Fruit fly (Drosophila melanogaster) whole organism, embryonic: ENCODE measurements around the gene Hgsnat.

Experiments
- Atf-2 ChIP-seq: fragments of 200-800 bp; sonication (Bioruptor generic); optimal IDR thresholded peaks from 2 replicates; lab custom pipeline; 2016; ENCODE audit warnings: missing biosample characterization, missing genetic modification characterization
- Atf3 ChIP-seq: fragments of 200-800 bp; sonication (Bioruptor generic); optimal IDR thresholded peaks from 3 replicates; lab custom pipeline; 2016; ENCODE audit warnings: missing biosample characterization, missing genetic modification characterization
- CG10209 ChIP-seq: fragments of 200-800 bp; sonication (Bioruptor generic); optimal IDR thresholded peaks from 3 replicates; lab custom pipeline; 2017; ENCODE audit warnings: missing biosample characterization, mild to moderate bottlenecking, missing genetic modification characterization, missing genetic modification reagents
- CG10321 ChIP-seq: fragments of 200-800 bp; sonication (Bioruptor generic); IDR thresholded peaks from 2 replicates; pipeline ENCODE4 v1.3.6; 2022; ENCODE audit warnings: missing biosample characterization, missing genetic modification characterization
- CG10431 ChIP-seq: fragments of 200-800 bp; sonication (Bioruptor generic); optimal IDR thresholded peaks from 3 replicates; lab custom pipeline; 2018; ENCODE audit warnings: missing biosample characterization, mild to moderate bottlenecking, missing genetic modification characterization
- CG10462 ChIP-seq: fragments of 200-800 bp; sonication (Bioruptor generic); optimal IDR thresholded peaks from 2 replicates; lab custom pipeline; 2016; ENCODE audit warnings: missing biosample characterization, missing genetic modification characterization
- CG12155 ChIP-seq: fragments of 200-800 bp; sonication (Bioruptor generic); optimal IDR thresholded peaks from 3 replicates; lab custom pipeline; 2016; ENCODE audit warnings: missing biosample characterization, missing genetic modification characterization
- CG12659 ChIP-seq: fragments of 200-800 bp; sonication (Bioruptor generic); optimal IDR thresholded peaks from 3 replicates; lab custom pipeline; 2017; ENCODE audit warnings: mild to moderate bottlenecking, missing biosample characterization, missing genetic modification reagents, missing genetic modification characterization
- CG13424 ChIP-seq: fragments of 200-800 bp; sonication (Bioruptor generic); optimal IDR thresholded peaks from 2 replicates; lab custom pipeline; 2019; ENCODE audit warnings: missing biosample characterization, mild to moderate bottlenecking, missing genetic modification characterization, moderate library complexity
- CG15073 ChIP-seq: fragments of 200-800 bp; sonication (Bioruptor generic); optimal IDR thresholded peaks from 2 replicates; lab custom pipeline; 2016; ENCODE audit warnings: missing biosample characterization, missing genetic modification characterization
- CG17385 ChIP-seq: fragments of 200-800 bp; sonication (Bioruptor generic); optimal IDR thresholded peaks from 3 replicates; lab custom pipeline; 2018; ENCODE audit warnings: missing biosample characterization, mild to moderate bottlenecking, missing genetic modification characterization
- CG17912 ChIP-seq: fragments of 200-800 bp; sonication (Bioruptor generic); optimal IDR thresholded peaks from 2 replicates; lab custom pipeline; 2018; ENCODE audit warnings: missing biosample characterization, mild to moderate bottlenecking, missing genetic modification characterization
- CG1832 ChIP-seq: fragments of 200-800 bp; sonication (Bioruptor generic); optimal IDR thresholded peaks from 2 replicates; lab custom pipeline; 2017; ENCODE audit warnings: missing biosample characterization, mild to moderate bottlenecking, missing genetic modification characterization, inconsistent platforms
- CG18619 ChIP-seq: fragments of 200-800 bp; sonication (Bioruptor generic); optimal IDR thresholded peaks from 3 replicates; lab custom pipeline; 2017; ENCODE audit warnings: missing biosample characterization, mild to moderate bottlenecking, missing genetic modification characterization
- CG2120 ChIP-seq: fragments of 200-800 bp; sonication (Bioruptor generic); optimal IDR thresholded peaks from 3 replicates; lab custom pipeline; 2016; ENCODE audit warnings: missing biosample characterization, missing genetic modification characterization
- CG31441 ChIP-seq: fragments of 200-800 bp; sonication (Bioruptor generic); IDR thresholded peaks from 2 replicates; pipeline ENCODE4 v1.3.6; 2022; ENCODE audit warnings: missing biosample characterization, missing genetic modification characterization
- CG32772 ChIP-seq: fragments of 200-800 bp; sonication (Bioruptor generic); IDR thresholded peaks from 2 replicates; pipeline ENCODE4 v1.3.6; 2022; ENCODE audit warnings: missing biosample characterization, missing genetic modification characterization
- CG4328 ChIP-seq: fragments of 200-800 bp; sonication (Bioruptor generic); optimal IDR thresholded peaks from 3 replicates; lab custom pipeline; 2017; ENCODE audit warnings: missing biosample characterization, missing genetic modification reagents, missing genetic modification characterization
- CG4617 ChIP-seq: fragments of 200-800 bp; sonication (Bioruptor generic); optimal IDR thresholded peaks from 3 replicates; lab custom pipeline; 2016; ENCODE audit warnings: missing biosample characterization, missing genetic modification characterization, borderline replicate concordance
- CG4707 ChIP-seq: fragments of 200-800 bp; sonication (Bioruptor generic); optimal IDR thresholded peaks from 2 replicates; lab custom pipeline; 2018; ENCODE audit warnings: missing biosample characterization, mild to moderate bottlenecking, missing genetic modification characterization, moderate library complexity
- CG8478 ChIP-seq: fragments of >200 bp; optimal IDR thresholded peaks from 2 replicates; lab custom pipeline; 2018
- CG8924 ChIP-seq: fragments of 200-800 bp; optimal IDR thresholded peaks from 3 replicates; lab custom pipeline; 2019; ENCODE audit warnings: missing biosample characterization, mild to moderate bottlenecking, missing genetic modification characterization, moderate library complexity
- CG9797 ChIP-seq: fragments of 200-800 bp; sonication (Bioruptor generic); optimal IDR thresholded peaks from 3 replicates; lab custom pipeline; 2018; ENCODE audit warnings: missing biosample characterization, mild to moderate bottlenecking, missing genetic modification characterization
- D ChIP-seq, 2 experiments: fragments of 200-800 bp in 1 of 2; fragments of >200 bp in 1 of 2; sonication (Bioruptor generic) in 1 of 2; optimal IDR thresholded peaks; 2 replicates in 1 of 2; 3 replicates in 1 of 2; lab custom pipeline; 2017; ENCODE audit warnings: mild to moderate bottlenecking in 1 of 2, missing biosample characterization in 1 of 2, missing genetic modification characterization in 1 of 2, missing genetic modification reagents in 1 of 2
- Dad ChIP-seq: fragments of 200-800 bp; sonication (Bioruptor generic); optimal IDR thresholded peaks from 3 replicates; lab custom pipeline; 2016; ENCODE audit warnings: missing biosample characterization, missing genetic modification characterization
- E2f2 ChIP-seq: fragments of 200-800 bp; sonication (Bioruptor generic); IDR thresholded peaks from 2 replicates; pipeline ENCODE4 v1.3.6; 2022; ENCODE audit warnings: missing biosample characterization, missing genetic modification characterization
- HLH3B ChIP-seq: fragments of 200-800 bp; sonication (Bioruptor generic); IDR thresholded peaks from 2 replicates; pipeline ENCODE4 v1.3.6; 2022; ENCODE audit warnings: missing biosample characterization, missing genetic modification characterization
- HmgD ChIP-seq: fragments of 200-800 bp; sonication (Bioruptor generic); optimal IDR thresholded peaks from 3 replicates; lab custom pipeline; 2016; ENCODE audit warnings: missing biosample characterization, missing genetic modification characterization
- Meics ChIP-seq: fragments of 200-800 bp; sonication (Bioruptor generic); optimal IDR thresholded peaks from 2 replicates; lab custom pipeline; 2017; ENCODE audit warnings: missing biosample characterization, mild to moderate bottlenecking, missing genetic modification characterization
- Neu2 ChIP-seq: fragments of 200-800 bp; sonication (Bioruptor generic); optimal IDR thresholded peaks from 3 replicates; lab custom pipeline; 2016; ENCODE audit warnings: missing biosample characterization, missing genetic modification characterization, borderline replicate concordance
- Oli ChIP-seq: fragments of 200-800 bp; sonication (Bioruptor generic); optimal IDR thresholded peaks from 2 replicates; lab custom pipeline; 2018; ENCODE audit warnings: missing biosample characterization, mild to moderate bottlenecking, missing genetic modification characterization, moderate library complexity
- Poxn ChIP-seq: fragments of 200-800 bp; sonication (Bioruptor generic); IDR thresholded peaks from 2 replicates; pipeline ENCODE4 v1.3.6; 2022; ENCODE audit warnings: missing biosample characterization, missing genetic modification characterization
- cad ChIP-seq: fragments of >200 bp; optimal IDR thresholded peaks from 2 replicates; lab custom pipeline; 2017; ENCODE audit warnings: missing biosample characterization, missing genetic modification characterization
- chif ChIP-seq, 2 experiments: fragments of 200-800 bp; sonication (Bioruptor generic); optimal IDR thresholded peaks; 3 replicates each; lab custom pipeline; 2016; ENCODE audit warnings: missing biosample characterization in 2 of 2, missing genetic modification characterization in 2 of 2
- crp ChIP-seq, 2 experiments: fragments of 200-800 bp; sonication (Bioruptor generic); optimal IDR thresholded peaks; 2 replicates in 1 of 2; 3 replicates in 1 of 2; lab custom pipeline; 2017; ENCODE audit warnings: missing biosample characterization in 2 of 2, missing genetic modification characterization in 2 of 2, mild to moderate bottlenecking in 1 of 2, moderate library complexity in 1 of 2
- ewg ChIP-seq: fragments of 200-800 bp; sonication (Bioruptor generic); optimal IDR thresholded peaks from 3 replicates; lab custom pipeline; 2017; ENCODE audit warnings: mild to moderate bottlenecking, missing biosample characterization, missing genetic modification reagents, missing genetic modification characterization
- exex ChIP-seq: fragments of 200-800 bp; sonication (Bioruptor generic); optimal IDR thresholded peaks from 4 replicates; lab custom pipeline; 2018; ENCODE audit warnings: missing biosample characterization, mild to moderate bottlenecking, missing genetic modification characterization, moderate library complexity
- her ChIP-seq: fragments of 200-800 bp; sonication (Bioruptor generic); optimal IDR thresholded peaks from 2 replicates; lab custom pipeline; 2016; ENCODE audit warnings: missing biosample characterization, missing genetic modification characterization
- pb ChIP-seq: fragments of 200-800 bp; sonication (Bioruptor generic); optimal IDR thresholded peaks from 3 replicates; lab custom pipeline; 2016; ENCODE audit warnings: missing biosample characterization, missing genetic modification characterization
- prd ChIP-seq, 3 experiments: fragments of >200 bp in 2 of 3; fragments of 200-800 bp in 1 of 3; sonication (Bioruptor generic) in 1 of 3; optimal IDR thresholded peaks in 2 of 3; IDR thresholded peaks in 1 of 3; 2 replicates in 2 of 3; 3 replicates in 1 of 3; pipeline versions ENCODE4 v1.3.6 to Lab custom; 2017 to 2022; ENCODE audit warnings: missing biosample characterization in 1 of 3, missing genetic modification characterization in 1 of 3
- pum ChIP-seq: fragments of 200-800 bp; sonication (Bioruptor generic); optimal IDR thresholded peaks from 2 replicates; lab custom pipeline; 2016; ENCODE audit warnings: missing biosample characterization, missing genetic modification characterization
- schlank ChIP-seq: fragments of 200-800 bp; sonication (Bioruptor generic); optimal IDR thresholded peaks from 2 replicates; lab custom pipeline; 2018; ENCODE audit warnings: missing biosample characterization, mild to moderate bottlenecking, missing genetic modification characterization
- sima ChIP-seq: fragments of 200-800 bp; sonication (Bioruptor generic); optimal IDR thresholded peaks from 2 replicates; lab custom pipeline; 2016; ENCODE audit warnings: missing biosample characterization, missing genetic modification characterization
- sna ChIP-seq: fragments of 200-800 bp; sonication (Bioruptor generic); IDR thresholded peaks from 2 replicates; pipeline ENCODE4 v1.3.6; 2022; ENCODE audit warnings: missing biosample characterization, missing genetic modification characterization; ENCODE audit not compliant: partially characterized antibody
- sqz ChIP-seq: fragments of 200-800 bp; sonication (Bioruptor generic); optimal IDR thresholded peaks from 3 replicates; lab custom pipeline; 2018; ENCODE audit warnings: missing biosample characterization, mild to moderate bottlenecking, missing genetic modification characterization
- sug ChIP-seq: fragments of 200-800 bp; optimal IDR thresholded peaks from 2 replicates; lab custom pipeline; 2019; ENCODE audit warnings: missing biosample characterization, mild to moderate bottlenecking, missing genetic modification characterization, moderate library complexity
- tx ChIP-seq: fragments of 200-800 bp; sonication (Bioruptor generic); optimal IDR thresholded peaks from 2 replicates; lab custom pipeline; 2016; ENCODE audit warnings: missing biosample characterization, missing genetic modification characterization
- wek ChIP-seq: fragments of 200-800 bp; sonication (Bioruptor generic); optimal IDR thresholded peaks from 3 replicates; lab custom pipeline; 2018; ENCODE audit warnings: missing biosample characterization, mild to moderate bottlenecking, missing genetic modification characterization, moderate library complexity

The Hgsnat gene

DNA sequence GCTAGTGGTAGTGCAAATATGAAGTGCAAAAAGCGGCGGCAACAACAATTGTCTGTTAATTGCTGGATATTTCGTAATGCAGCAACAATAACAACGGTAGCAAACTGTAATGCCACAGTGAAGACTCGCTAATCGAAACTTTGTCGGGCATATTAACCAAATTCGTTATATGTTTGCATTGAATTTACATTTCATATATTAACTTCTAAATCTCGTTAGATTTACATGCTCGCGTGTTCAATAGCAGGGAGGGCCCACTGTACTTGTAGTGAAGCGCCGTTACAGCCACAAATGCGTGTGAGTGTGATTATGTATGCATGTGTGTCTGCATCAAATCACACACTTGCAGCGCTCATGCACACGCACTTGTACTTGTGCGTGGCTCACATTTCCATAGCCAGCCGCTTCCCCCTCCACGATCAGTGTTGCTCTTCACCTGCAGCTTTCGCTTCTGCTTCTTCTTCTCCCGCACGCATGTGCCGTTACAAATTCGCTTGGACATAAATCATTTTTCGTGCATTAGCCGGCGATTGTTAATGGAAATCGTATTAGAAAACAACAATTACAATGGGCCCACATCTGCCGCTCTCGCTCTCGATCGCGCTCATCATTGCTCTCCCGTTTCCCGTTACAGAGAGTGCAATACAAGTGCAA lies 21.4 kb downstream of the Hgsnat start (continued):
- no peak for TF ChIP-seq CG1832 (GFP tag; lab: Kevin White, UChicago)
- no peak for TF ChIP-seq cad (GFP tag; lab: Kevin White, UChicago)
- peak; percentile 32 for TF ChIP-seq CG9797 (GFP tag; lab: Kevin White, UChicago)
- peak; percentile 67 for TF ChIP-seq sima (GFP tag; lab: Kevin White, UChicago)
- TF ChIP-seq sna: no peak
- TF ChIP-seq tx (GFP tag; lab: Kevin White, UChicago): peak; percentile 90
- TF ChIP-seq prd (optimal IDR thresholded peaks at IDR 0.05; lab: Kevin White, UChicago): no peak
- TF ChIP-seq prd (GFP tag; IDR thresholded peaks at IDR 0.05; lab: Robert Waterston, UW): peak; percentile 98
- peak; percentile 94 for TF ChIP-seq Atf-2
- peak; percentile 95 for TF ChIP-seq CG31441 (GFP tag; lab: Robert Waterston, UW)
- peak; percentile 97 for TF ChIP-seq HLH3B (GFP tag; lab: Robert Waterston, UW)
- peak; percentile 90 for TF ChIP-seq pb
- TF ChIP-seq D (optimal IDR thresholded peaks at IDR 0.05; lab: Kevin White, UChicago): no peak
- peak; percentile 94 for TF ChIP-seq D (GFP tag; optimal IDR thresholded peaks at IDR 0.05; lab: Kevin White, UChicago)
- peak; percentile 97 for TF ChIP-seq CG13424
- no peak for TF ChIP-seq CG8478 (lab: Kevin White, UChicago)
- TF ChIP-seq sug (tag; lab: Kevin White, UChicago): peak; percentile 84
- TF ChIP-seq crp (GFP tag; optimal IDR thresholded peaks at IDR 0.05; lab: Kevin White, UChicago): peak; percentile 4 to 62
- peak; percentile 50 for TF ChIP-seq exex (tag; lab: Kevin White, UChicago)
- peak; percentile 90 for TF ChIP-seq CG17385 (GFP tag; lab: Kevin White, UChicago)
- peak; percentile 95 for TF ChIP-seq pum (GFP tag; lab: Kevin White, UChicago)
- TF ChIP-seq CG8924: peak; percentile 93
- TF ChIP-seq sqz (GFP tag; lab: Kevin White, UChicago): peak; percentile 78
- TF ChIP-seq CG10462 (GFP tag; lab: Kevin White, UChicago): peak; percentile 93
- peak; percentile 48 for TF ChIP-seq schlank (tag; lab: Kevin White, UChicago)
- peak; percentile 87 for TF ChIP-seq CG4617 (GFP tag; lab: Kevin White, UChicago)
- TF ChIP-seq CG12659 (GFP tag; lab: Kevin White, UChicago): peak; percentile 88
- TF ChIP-seq CG10209: peak; percentile 91
- peak; percentile 99 for TF ChIP-seq CG32772
- peak; percentile 88 for TF ChIP-seq ewg
- peak; percentile 84 for TF ChIP-seq her (GFP tag; lab: Kevin White, UChicago)
- no peak for TF ChIP-seq Poxn
- TF ChIP-seq E2f2 (GFP tag; lab: Robert Waterston, UW): peak; percentile 71
- peak; percentile 79 for TF ChIP-seq CG2120 (GFP tag; lab: Kevin White, UChicago)
- TF ChIP-seq CG17912 (GFP tag; lab: Kevin White, UChicago): peak; percentile 94
- TF ChIP-seq HmgD (GFP tag; lab: Kevin White, UChicago): peak; percentile 73
- TF ChIP-seq Meics (GFP tag; lab: Kevin White, UChicago): peak; percentile 86
- peak; percentile 74 for TF ChIP-seq CG15073 (GFP tag; lab: Kevin White, UChicago)
- TF ChIP-seq Neu2: peak; percentile 85
- peak; percentile 72; the same call in 1 of the 2 replicates for TF ChIP-seq CG10321 (GFP tag; lab: Robert Waterston, UW)
- peak; percentile 89 for TF ChIP-seq Dad
- TF ChIP-seq CG4328: peak; percentile 88
- peak; percentile 84 for TF ChIP-seq CG12155 (GFP tag; lab: Kevin White, UChicago)
- TF ChIP-seq Atf3 (GFP tag; lab: Kevin White, UChicago): peak; percentile 93
- peak; percentile 96 for TF ChIP-seq Oli (tag; lab: Kevin White, UChicago)
- peak; percentile 95 for TF ChIP-seq wek (GFP tag; lab: Kevin White, UChicago)
- TF ChIP-seq CG10431 (GFP tag; lab: Kevin White, UChicago): peak; percentile 87
- peak; percentile 88 for TF ChIP-seq CG18619 (GFP tag; lab: Kevin White, UChicago)
- peak; percentile 93 for TF ChIP-seq CG4707
- peak; percentile 91 to 98 for TF ChIP-seq chif (GFP tag; optimal IDR thresholded peaks at IDR 0.05; lab: Kevin White, UChicago)
